Fruit fly (Drosophila melanogaster) whole organism, adult: ENCODE results near the gene CG14625.

ENCODE experiments used
- CG33017 ChIP-seq: fragments of 200-800 bp; sonication (Bioruptor generic); optimal IDR thresholded peaks from 2 replicates; lab custom pipeline; 2018; ENCODE audit warnings: missing biosample characterization, mild to moderate bottlenecking, missing genetic modification characterization, moderate library complexity
- Crg-1 ChIP-seq: fragments of 200-800 bp; sonication (Bioruptor generic); optimal IDR thresholded peaks from 2 replicates; lab custom pipeline; 2016; ENCODE audit warnings: missing biosample characterization, missing genetic modification characterization

dm6 chrX:1233989-1234388 lies 34.6 kb downstream of the CG14625 start:
- TF ChIP-seq CG33017, result no peak
- no peak for TF ChIP-seq Crg-1 (GFP tag; lab: Kevin White, UChicago)
